Fruit fly (Drosophila melanogaster) whole organism, prepupa: ENCODE data around the gene CG14053.

ENCODE experiments used
- CG10631 ChIP-seq: fragments of 200-800 bp; sonication (Bioruptor generic); optimal IDR thresholded peaks from 2 replicates; lab custom pipeline; 2016; ENCODE audit warnings: missing biosample characterization, missing genetic modification characterization
- CG10669 ChIP-seq: fragments of 200-800 bp; sonication (Bioruptor generic); optimal IDR thresholded peaks from 3 replicates; lab custom pipeline; 2018; ENCODE audit warnings: missing biosample characterization, mild to moderate bottlenecking, missing genetic modification characterization, moderate library complexity
- CG11294 ChIP-seq: fragments of 200-800 bp; sonication (Bioruptor generic); IDR thresholded peaks from 2 replicates; pipeline ENCODE4 v1.3.6; 2022; ENCODE audit warnings: missing biosample characterization, missing genetic modification characterization
- CG11762 ChIP-seq: fragments of 200-800 bp; sonication (Bioruptor generic); optimal IDR thresholded peaks from 3 replicates; lab custom pipeline; 2016; ENCODE audit warnings: missing biosample characterization, missing genetic modification characterization; ENCODE audit not compliant: insufficient read depth
- CG11902 ChIP-seq: fragments of 200-800 bp; sonication (Bioruptor generic); optimal IDR thresholded peaks from 3 replicates; lab custom pipeline; 2016; ENCODE audit warnings: missing biosample characterization, missing genetic modification characterization
- CG15336 ChIP-seq: fragments of 200-800 bp; sonication (Bioruptor generic); IDR thresholded peaks from 2 replicates; pipeline ENCODE4 v1.3.6; 2022; ENCODE audit warnings: missing biosample characterization, missing genetic modification characterization
- CG1621 ChIP-seq: fragments of 200-800 bp; sonication (Bioruptor generic); optimal IDR thresholded peaks from 3 replicates; lab custom pipeline; 2018; ENCODE audit warnings: missing biosample characterization, mild to moderate bottlenecking, missing genetic modification characterization
- CG3032 ChIP-seq: fragments of 200-800 bp; optimal IDR thresholded peaks from 2 replicates; lab custom pipeline; 2019; ENCODE audit warnings: missing biosample characterization, mild to moderate bottlenecking, missing genetic modification characterization, moderate library complexity
- CG31627 ChIP-seq: fragments of 200-800 bp; sonication (Bioruptor generic); optimal IDR thresholded peaks from 3 replicates; lab custom pipeline; 2016; ENCODE audit warnings: missing biosample characterization, missing genetic modification characterization
- CG34406 ChIP-seq: fragments of 200-800 bp; sonication (Bioruptor generic); optimal IDR thresholded peaks from 3 replicates; lab custom pipeline; 2016; ENCODE audit warnings: missing biosample characterization, missing genetic modification characterization
- CG4318 ChIP-seq: fragments of 200-800 bp; sonication (Bioruptor generic); optimal IDR thresholded peaks from 3 replicates; lab custom pipeline; 2017; ENCODE audit warnings: missing biosample characterization, mild to moderate bottlenecking, missing genetic modification characterization
- CG6163 ChIP-seq: fragments of 200-800 bp; sonication (Bioruptor generic); IDR thresholded peaks from 3 replicates; pipeline ENCODE4 v1.3.6; 2022; ENCODE audit warnings: missing biosample characterization, missing genetic modification characterization
- CG6276 ChIP-seq: fragments of 200-800 bp; sonication (Bioruptor generic); optimal IDR thresholded peaks from 2 replicates; lab custom pipeline; 2017; ENCODE audit warnings: missing biosample characterization, mild to moderate bottlenecking, missing genetic modification characterization
- CG6854 ChIP-seq: fragments of 200-800 bp; sonication (Bioruptor generic); optimal IDR thresholded peaks from 2 replicates; lab custom pipeline; 2017; ENCODE audit warnings: missing biosample characterization, mild to moderate bottlenecking, missing genetic modification characterization
- CG7368 ChIP-seq: fragments of 200-800 bp; sonication (Bioruptor generic); optimal IDR thresholded peaks from 3 replicates; lab custom pipeline; 2016; ENCODE audit warnings: missing biosample characterization, missing genetic modification characterization
- CG8119 ChIP-seq: fragments of 200-800 bp; sonication (Bioruptor generic); IDR thresholded peaks from 3 replicates; pipeline ENCODE4 v1.3.6; 2022; ENCODE audit warnings: missing biosample characterization, missing genetic modification characterization
- CG8319 ChIP-seq: fragments of 200-800 bp; sonication (Bioruptor generic); optimal IDR thresholded peaks from 3 replicates; lab custom pipeline; 2016; ENCODE audit warnings: missing biosample characterization, missing genetic modification characterization
- CG8632 ChIP-seq: fragments of 200-800 bp; sonication (Bioruptor generic); optimal IDR thresholded peaks from 3 replicates; lab custom pipeline; 2016; ENCODE audit warnings: missing biosample characterization, missing genetic modification characterization
- Eip75B ChIP-seq: fragments of 200-800 bp; sonication (Bioruptor generic); optimal IDR thresholded peaks from 3 replicates; lab custom pipeline; 2016; ENCODE audit warnings: missing biosample characterization, missing genetic modification characterization
- Eip93F ChIP-seq: fragments of 200-800 bp; sonication (Bioruptor generic); optimal IDR thresholded peaks from 2 replicates; lab custom pipeline; 2016; ENCODE audit warnings: missing biosample characterization, mild to moderate bottlenecking, missing genetic modification characterization
- Ets21C ChIP-seq: fragments of 200-800 bp; sonication (Bioruptor generic); optimal IDR thresholded peaks from 3 replicates; lab custom pipeline; 2016; ENCODE audit warnings: missing biosample characterization, missing genetic modification characterization
- Ets96B ChIP-seq: fragments of 200-800 bp; optimal IDR thresholded peaks from 2 replicates; lab custom pipeline; 2019; ENCODE audit warnings: missing biosample characterization, mild to moderate bottlenecking, missing genetic modification characterization, moderate library complexity
- Gug ChIP-seq: fragments of 200-800 bp; sonication (Bioruptor generic); IDR thresholded peaks from 2 replicates; pipeline ENCODE4 v1.3.6; 2022; ENCODE audit warnings: missing biosample characterization, missing genetic modification characterization
- Hr39 ChIP-seq: fragments of 200-800 bp; sonication (Bioruptor generic); optimal IDR thresholded peaks from 2 replicates; lab custom pipeline; 2016; ENCODE audit warnings: missing biosample characterization, missing genetic modification characterization
- Met ChIP-seq: fragments of 200-800 bp; sonication (Bioruptor generic); optimal IDR thresholded peaks from 3 replicates; lab custom pipeline; 2016; ENCODE audit warnings: missing biosample characterization, missing genetic modification characterization
- OdsH ChIP-seq: fragments of 200-800 bp; sonication (Bioruptor generic); optimal IDR thresholded peaks from 3 replicates; lab custom pipeline; 2016; ENCODE audit warnings: missing biosample characterization, missing genetic modification characterization
- Sox14 ChIP-seq: fragments of 200-800 bp; sonication (Bioruptor generic); optimal IDR thresholded peaks from 3 replicates; lab custom pipeline; 2016; ENCODE audit warnings: missing biosample characterization, missing genetic modification characterization
- dac ChIP-seq: fragments of 200-800 bp; sonication (Bioruptor generic); optimal IDR thresholded peaks from 2 replicates; lab custom pipeline; 2017; ENCODE audit warnings: missing biosample characterization, mild to moderate bottlenecking, missing genetic modification characterization
- dsx ChIP-seq: fragments of 200-800 bp; optimal IDR thresholded peaks from 3 replicates; lab custom pipeline; 2019; ENCODE audit warnings: missing biosample characterization, mild to moderate bottlenecking, missing genetic modification characterization, moderate library complexity; ENCODE audit not compliant: poor library complexity, severe bottlenecking
- eg ChIP-seq: fragments of 200-800 bp; sonication (Bioruptor generic); IDR thresholded peaks from 3 replicates; pipeline ENCODE4 v1.3.6; 2022; ENCODE audit warnings: missing biosample characterization, missing genetic modification characterization
- esn ChIP-seq: fragments of 200-800 bp; sonication (Bioruptor generic); optimal IDR thresholded peaks from 2 replicates; lab custom pipeline; 2016; ENCODE audit warnings: missing biosample characterization, mild to moderate bottlenecking, missing genetic modification characterization, moderate library complexity
- fd59A ChIP-seq: fragments of 200-800 bp; sonication (Bioruptor generic); optimal IDR thresholded peaks from 2 replicates; lab custom pipeline; 2017; ENCODE audit warnings: missing biosample characterization, mild to moderate bottlenecking, missing genetic modification characterization, missing genetic modification reagents
- fd85E ChIP-seq: fragments of 200-800 bp; sonication (Bioruptor generic); optimal IDR thresholded peaks from 3 replicates; lab custom pipeline; 2016; ENCODE audit warnings: missing biosample characterization, missing genetic modification characterization
- fkh ChIP-seq: fragments of 200-800 bp; sonication (Bioruptor generic); optimal IDR thresholded peaks from 3 replicates; lab custom pipeline; 2017; ENCODE audit warnings: missing biosample characterization, mild to moderate bottlenecking, missing genetic modification characterization, moderate library complexity
- net ChIP-seq: fragments of 200-800 bp; sonication (Bioruptor generic); optimal IDR thresholded peaks from 3 replicates; lab custom pipeline; 2016; ENCODE audit warnings: missing biosample characterization, missing genetic modification characterization
- salr ChIP-seq, 2 experiments: fragments of 200-800 bp; sonication (Bioruptor generic); optimal IDR thresholded peaks; 3 replicates each; lab custom pipeline; 2016 to 2018; ENCODE audit warnings: missing biosample characterization in 2 of 2, missing genetic modification characterization in 2 of 2, mild to moderate bottlenecking in 1 of 2
- ss ChIP-seq, 2 experiments: fragments of 200-800 bp; sonication (Bioruptor generic); optimal IDR thresholded peaks; 2 replicates in 1 of 2; 3 replicates in 1 of 2; lab custom pipeline; 2017 to 2018; ENCODE audit warnings: mild to moderate bottlenecking in 2 of 2, missing biosample characterization in 2 of 2, missing genetic modification characterization in 2 of 2, moderate library complexity in 1 of 2
- svp ChIP-seq: fragments of 200-800 bp; sonication (Bioruptor generic); peaks from one replicate; lab custom pipeline; 2016; ENCODE audit warnings: missing biosample characterization, missing genetic modification characterization
- topi ChIP-seq: fragments of 200-800 bp; sonication (Bioruptor generic); optimal IDR thresholded peaks from 3 replicates; lab custom pipeline; 2016; ENCODE audit warnings: missing biosample characterization, missing genetic modification characterization
- vri ChIP-seq: fragments of 200-800 bp; sonication (Bioruptor generic); optimal IDR thresholded peaks from 3 replicates; lab custom pipeline; 2016; ENCODE audit warnings: missing biosample characterization, mild to moderate bottlenecking, missing genetic modification characterization

CG14053 gene

DNA sequence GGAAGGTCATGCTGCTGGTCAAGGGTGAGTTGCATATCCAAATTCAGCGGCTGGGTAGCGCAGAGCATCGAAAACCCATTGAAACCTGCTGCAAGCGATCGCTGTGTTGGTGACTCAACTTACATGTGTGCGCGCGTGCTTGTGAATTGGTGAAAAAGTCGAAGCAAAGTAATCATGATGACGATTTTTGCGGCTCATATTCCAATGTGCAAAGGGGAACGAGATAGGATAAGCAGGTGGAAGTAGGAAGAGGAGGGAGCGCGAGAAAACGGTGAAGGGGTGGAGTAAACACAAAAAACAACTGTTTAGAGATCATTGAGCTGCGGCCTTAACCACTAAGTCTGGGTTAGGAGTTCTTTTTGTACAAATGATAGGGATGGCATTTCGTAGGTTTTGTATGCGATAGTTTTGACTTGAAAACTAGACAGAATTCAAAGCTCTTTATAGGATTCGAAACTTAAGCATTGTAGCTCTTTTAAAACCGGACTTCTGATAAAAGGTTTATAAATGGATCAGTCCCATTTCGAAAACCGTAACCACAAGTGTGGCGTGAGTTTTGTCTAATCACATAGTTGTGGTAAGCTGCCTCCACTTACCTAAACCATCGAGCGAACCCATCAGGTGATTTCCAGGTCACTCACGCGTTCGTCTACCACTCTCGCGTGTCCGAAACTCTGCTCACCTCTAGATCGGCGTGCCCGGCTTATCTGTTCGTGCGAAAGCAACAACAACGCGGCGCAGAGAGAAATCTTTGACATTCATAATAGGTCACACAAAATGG, 47.8 kb downstream of the CG14053 start (continued):
- TF ChIP-seq fd59A (GFP tag; lab: Kevin White, UChicago) (peak; percentile 45), salr (GFP tag; optimal IDR thresholded peaks at IDR 0.05; lab: Kevin White, UChicago) (peak in 1 of 2 experiments; percentile 47), Hr39 (GFP tag; lab: Kevin White, UChicago) (peak; percentile 78), CG11762 (GFP tag; lab: Kevin White, UChicago) (peak; percentile 39), Ets21C (GFP tag; lab: Kevin White, UChicago) (peak; percentile 65), Eip75B (peak; percentile 66), CG8119 (GFP tag; lab: Robert Waterston, UW) (peak; percentile 60), CG11294 (GFP tag; lab: Robert Waterston, UW) (no peak), CG10631 (peak; percentile 47)

DNA sequence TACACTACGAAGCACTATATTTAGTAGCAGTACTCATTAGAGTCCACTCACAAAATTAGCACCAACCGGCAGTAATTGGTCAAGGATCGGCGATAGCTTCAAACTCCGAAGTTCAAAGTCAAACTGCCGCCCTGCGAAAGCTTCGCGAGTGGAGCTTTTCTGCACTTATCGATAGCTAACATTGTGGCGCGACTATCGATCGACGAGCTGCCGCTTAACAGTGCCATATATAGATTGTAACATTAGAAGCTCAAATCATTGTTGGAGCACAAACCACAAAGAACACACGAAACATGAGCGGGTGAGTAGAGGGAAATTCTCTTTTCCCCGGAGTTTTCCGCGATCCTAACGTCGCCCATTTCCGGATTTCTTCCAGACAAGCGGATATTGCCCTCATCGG, 48.6 kb downstream of the CG14053 start, which contains the start of gene Pgd:
Gene Pgd (plus strand): TSS at position 23 of the 400 bp plus-strand sequence.
- TF ChIP-seq dsx (GFP tag; lab: Kevin White, UChicago) (peak; percentile 59), CG8319 (GFP tag; lab: Kevin White, UChicago) (no peak), CG3032 (tag; lab: Kevin White, UChicago) (no peak), CG8119 (GFP tag; lab: Robert Waterston, UW) (0 out of 3 replicates have a peak, but pooled peaks have one; percentile 13), CG6276 (GFP tag; lab: Kevin White, UChicago) (no peak), Ets21C (GFP tag; lab: Kevin White, UChicago) (no peak), Met (GFP tag; lab: Kevin White, UChicago) (no peak), fd85E (GFP tag; lab: Kevin White, UChicago) (no peak), esn (no peak), CG11902 (GFP tag; lab: Kevin White, UChicago) (no peak), CG1621 (peak; percentile 44), Sox14 (GFP tag; lab: Kevin White, UChicago) (peak; percentile 1), CG7368 (GFP tag; lab: Kevin White, UChicago) (no peak), ss (GFP tag; optimal IDR thresholded peaks at IDR 0.05; lab: Kevin White, UChicago) (peak in 1 of 2 experiments; percentile 28), eg (peak; percentile 36; the same call in 2 of the 3 replicates), CG11762 (GFP tag; lab: Kevin White, UChicago) (no peak), OdsH (GFP tag; lab: Kevin White, UChicago) (no peak), CG4318 (no peak), CG34406 (GFP tag; lab: Kevin White, UChicago) (no peak), svp (GFP tag; lab: Kevin White, UChicago) (no peak), fkh (GFP tag; lab: Kevin White, UChicago) (no peak), CG15336 (GFP tag; lab: Robert Waterston, UW) (peak; percentile 34; the same call in 1 of the 2 replicates), CG11294 (GFP tag; lab: Robert Waterston, UW) (no peak)
- TF ChIP-seq, all 60 proteins: peak for 7

- peak; percentile 7 for TF ChIP-seq svp (GFP tag; lab: Kevin White, UChicago)
- TF ChIP-seq Ets96B (tag; lab: Kevin White, UChicago): no peak
- TF ChIP-seq, all 60 proteins: peak for 1
Measured at dm6 chrX:2142935-2143312, 50.8 kb downstream of the CG14053 start.

- no peak for TF ChIP-seq topi
- TF ChIP-seq fkh (GFP tag; lab: Kevin White, UChicago): no peak
- no peak for TF ChIP-seq dac (GFP tag; lab: Kevin White, UChicago)
- TF ChIP-seq CG8319 (GFP tag; lab: Kevin White, UChicago): no peak
- TF ChIP-seq svp (GFP tag; lab: Kevin White, UChicago): peak; percentile 78
- no peak for TF ChIP-seq Hr39 (GFP tag; lab: Kevin White, UChicago)
- no peak for TF ChIP-seq CG8632 (GFP tag; lab: Kevin White, UChicago)
- TF ChIP-seq CG31627: no peak
- TF ChIP-seq vri (GFP tag; lab: Kevin White, UChicago): peak; percentile 86
- TF ChIP-seq CG6854 (GFP tag; lab: Kevin White, UChicago): no peak
- no peak for TF ChIP-seq Eip93F
- TF ChIP-seq eg: no peak
- no peak for TF ChIP-seq Gug (GFP tag; lab: Robert Waterston, UW)
- no peak for TF ChIP-seq CG11294 (GFP tag; lab: Robert Waterston, UW)
- no peak for TF ChIP-seq CG10631
- no peak for TF ChIP-seq net (GFP tag; lab: Kevin White, UChicago)
- no peak for TF ChIP-seq CG10669 (GFP tag; lab: Kevin White, UChicago)
- no peak for TF ChIP-seq fd85E (GFP tag; lab: Kevin White, UChicago)
- no peak for TF ChIP-seq fd59A (GFP tag; lab: Kevin White, UChicago)
- TF ChIP-seq Sox14 (GFP tag; lab: Kevin White, UChicago): peak; percentile 24
- no peak for TF ChIP-seq CG6163 (GFP tag; lab: Robert Waterston, UW)
- TF ChIP-seq CG6276 (GFP tag; lab: Kevin White, UChicago): no peak
- no peak for TF ChIP-seq CG34406 (GFP tag; lab: Kevin White, UChicago)
- TF ChIP-seq, all 60 proteins: peak for 3
Measured at dm6 chrX:2142275-2142934, 51.3 kb downstream of the CG14053 start.
